Worm (Caenorhabditis elegans) whole organism, mixed stage, embryonic: Measurements from ENCODE around the gene spsb-2.

Source experiments
- M03D4.4 ChIP-seq: sonication (generic microtip); optimal IDR thresholded peaks from 2 replicates; lab custom pipeline; 2017; ENCODE audit warnings: mild to moderate bottlenecking, missing genetic modification characterization, missing compliant biosample characterization
- blmp-1 ChIP-seq: fragments of 150-350 bp; optimal IDR thresholded peaks from 2 replicates; lab custom pipeline; 2014; ENCODE audit warnings: missing biosample characterization, missing genetic modification characterization
- ces-1 ChIP-seq: fragments of 150-350 bp; optimal IDR thresholded peaks from 2 replicates; lab custom pipeline; 2014; ENCODE audit warnings: missing biosample characterization, missing genetic modification reagents, missing genetic modification characterization
- elt-3 ChIP-seq: fragments of 150-350 bp; optimal IDR thresholded peaks from 2 replicates; lab custom pipeline; 2014; ENCODE audit warnings: missing biosample characterization, missing genetic modification characterization
- mep-1 ChIP-seq: fragments of 150-350 bp; optimal IDR thresholded peaks from 2 replicates; lab custom pipeline; 2017; ENCODE audit warnings: missing biosample characterization, missing genetic modification reagents, missing genetic modification characterization, inconsistent platforms
- nhr-237 ChIP-seq: fragments of 150-350 bp; optimal IDR thresholded peaks from 2 replicates; lab custom pipeline; 2014; ENCODE audit warnings: missing biosample characterization, missing genetic modification characterization
- pha-4 ChIP-seq: fragments of 150-350 bp; optimal IDR thresholded peaks from 2 replicates; lab custom pipeline; 2018; ENCODE audit warnings: missing biosample characterization, missing genetic modification reagents, missing genetic modification characterization
- snpc-4 ChIP-seq: fragments of 150-350 bp; optimal IDR thresholded peaks from 2 replicates; lab custom pipeline; 2014; ENCODE audit warnings: missing biosample characterization, missing genetic modification characterization
- unc-62 ChIP-seq: fragments of 150-350 bp; optimal IDR thresholded peaks from 2 replicates; lab custom pipeline; 2014; ENCODE audit warnings: missing biosample characterization, missing genetic modification reagents, missing genetic modification characterization

DNA sequence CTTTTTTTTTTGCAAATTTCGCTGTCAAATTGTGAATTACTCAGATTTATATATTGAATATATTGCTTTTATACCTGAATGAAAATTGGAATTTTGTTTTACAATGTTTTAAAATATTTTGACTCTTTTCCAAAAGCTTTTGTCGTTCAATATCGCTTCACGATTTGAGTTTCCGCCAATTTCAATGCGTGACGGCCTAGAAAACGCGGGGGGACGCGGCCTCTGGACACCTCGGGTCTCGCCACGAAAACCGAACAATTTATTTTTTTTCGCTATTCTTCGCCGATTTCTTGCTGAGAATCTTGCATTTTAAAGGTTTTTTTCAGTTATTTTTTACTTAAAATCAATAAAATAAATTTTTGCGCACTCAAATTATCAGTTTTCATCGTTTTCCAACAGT lies 2.6 kb downstream of the spsb-2 start, which contains the start of gene Y46E12BL.2:
- TF ChIP-seq snpc-4 (no peak), unc-62 (GFP tag; lab: Kevin White, UChicago) (no peak), nhr-237 (tag; lab: Kevin White, UChicago) (peak; percentile 75), blmp-1 (tag; lab: Kevin White, UChicago) (no peak), elt-3 (tag; lab: Kevin White, UChicago) (no peak), ces-1 (GFP tag; lab: Kevin White, UChicago) (peak; percentile 50), mep-1 (peak; percentile 67), M03D4.4 (tag; lab: Kevin White, UChicago) (no peak), pha-4 (tag; lab: Kevin White, UChicago) (no peak)
